Worm (Caenorhabditis elegans) whole organism, dauer: ENCODE measurements around the gene idpp-12.

Experiments
- unc-62 ChIP-seq: sonication (generic microtip); optimal IDR thresholded peaks from 2 replicates; lab custom pipeline; 2017; ENCODE audit warnings: missing biosample characterization, missing genetic modification reagents, missing genetic modification characterization

idpp-12 gene

ce11 chrIV:3348334-3348733, 44.5 kb downstream of the idpp-12 start:
- no peak for TF ChIP-seq unc-62

DNA sequence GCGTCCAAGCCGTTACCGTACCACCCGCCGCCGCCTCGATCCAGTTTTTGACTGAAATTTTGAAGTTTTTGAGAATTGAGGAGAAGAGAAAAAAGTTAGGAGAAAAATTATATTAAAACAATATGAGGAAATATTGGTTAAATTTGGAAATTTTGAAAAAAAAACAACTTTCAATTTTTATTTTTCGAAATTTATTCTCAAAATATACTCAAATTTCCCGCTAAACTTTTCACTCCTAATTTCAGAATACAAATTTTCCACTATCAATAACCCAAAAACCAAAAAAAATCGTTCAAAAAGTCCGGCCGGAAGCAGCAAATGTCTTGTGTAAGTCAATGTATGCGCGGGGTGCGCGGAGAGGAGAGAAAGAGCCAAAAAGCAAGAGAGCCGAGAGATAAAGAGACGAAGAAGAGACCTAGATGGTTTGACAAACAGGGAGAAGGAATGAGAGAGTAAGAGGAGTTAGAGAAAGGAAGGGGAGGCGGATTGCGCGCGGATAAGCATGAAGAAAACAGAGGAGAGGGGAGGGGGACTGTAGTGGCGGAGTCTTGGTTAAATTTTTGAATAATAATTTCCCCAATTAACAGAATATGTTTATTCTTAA, 46.3 kb downstream of the idpp-12 start, which contains the start of gene elks-1:
Gene elks-1, minus strand, starts transcription at position 51 of the 604 bp plus-strand sequence.
- TF ChIP-seq unc-62: no peak

- no peak for TF ChIP-seq unc-62
These were observed 48.2 kb downstream of the idpp-12 start for ce11 chrIV:3352019-3352418.
